Worm (Caenorhabditis elegans): ENCODE results near the gene gldi-10.

The gldi-10 gene

DNA sequence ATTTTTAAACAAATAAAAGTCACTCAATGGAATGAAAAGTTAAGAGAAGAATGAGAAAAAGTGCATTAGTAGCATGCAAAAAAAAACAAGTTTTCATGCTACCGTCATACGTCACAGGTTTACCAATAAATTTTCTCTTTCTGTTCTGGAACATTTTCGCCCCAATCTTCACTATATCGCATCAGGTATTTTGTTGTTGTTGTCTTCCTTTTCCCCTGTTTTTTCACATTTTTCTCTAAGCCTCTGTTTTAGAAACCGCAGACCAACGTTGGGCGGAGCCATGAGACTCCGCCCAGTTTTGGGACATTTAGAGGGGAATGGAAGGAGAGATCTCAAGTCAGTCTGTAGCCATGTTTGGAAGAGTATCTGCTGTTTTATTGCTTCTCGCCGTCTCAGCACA is 10.7 kb upstream of the gldi-10 start, which contains the start of gene msa-1:
Gene msa-1 (plus strand): TSS at position 301 of the 400 bp plus-strand sequence.
- TF ChIP-seq cnd-1 (tag; optimal IDR thresholded peaks at IDR 0.05) (no peak), nhr-12 (tag; optimal IDR thresholded peaks at IDR 0.05) (no peak), ceh-39 (tag; optimal IDR thresholded peaks at IDR 0.05) (no peak), pha-4 (tag; optimal IDR thresholded peaks at IDR 0.05) (no peak), snpc-4 (tag; optimal IDR thresholded peaks at IDR 0.05) (no peak), mab-5 (tag; optimal IDR thresholded peaks at IDR 0.05) (no peak), ceh-83 (GFP tag; optimal IDR thresholded peaks at IDR 0.05) (no peak), flh-1 (GFP tag; optimal IDR thresholded peaks at IDR 0.05) (no peak), nhr-2 (tag; optimal IDR thresholded peaks at IDR 0.05) (no peak), zip-8 (tag; optimal IDR thresholded peaks at IDR 0.05) (no peak), unc-39 (tag; optimal IDR thresholded peaks at IDR 0.05) (no peak), nhr-237 (tag; optimal IDR thresholded peaks at IDR 0.05) (no peak), ceh-43 (GFP tag; optimal IDR thresholded peaks at IDR 0.05) (no peak), bed-3 (GFP tag; optimal IDR thresholded peaks at IDR 0.05) (no peak), lsy-2 (tag; optimal IDR thresholded peaks at IDR 0.05) (no peak), ztf-11 (tag; optimal IDR thresholded peaks at IDR 0.05) (no peak), ces-1 (GFP tag; optimal IDR thresholded peaks at IDR 0.05) (no peak), elt-1 (tag; optimal IDR thresholded peaks at IDR 0.05; ENCODE audit: borderline replicate concordance, insufficient read depth) (no peak), nhr-76 (tag; optimal IDR thresholded peaks at IDR 0.05) (no peak)

DNA sequence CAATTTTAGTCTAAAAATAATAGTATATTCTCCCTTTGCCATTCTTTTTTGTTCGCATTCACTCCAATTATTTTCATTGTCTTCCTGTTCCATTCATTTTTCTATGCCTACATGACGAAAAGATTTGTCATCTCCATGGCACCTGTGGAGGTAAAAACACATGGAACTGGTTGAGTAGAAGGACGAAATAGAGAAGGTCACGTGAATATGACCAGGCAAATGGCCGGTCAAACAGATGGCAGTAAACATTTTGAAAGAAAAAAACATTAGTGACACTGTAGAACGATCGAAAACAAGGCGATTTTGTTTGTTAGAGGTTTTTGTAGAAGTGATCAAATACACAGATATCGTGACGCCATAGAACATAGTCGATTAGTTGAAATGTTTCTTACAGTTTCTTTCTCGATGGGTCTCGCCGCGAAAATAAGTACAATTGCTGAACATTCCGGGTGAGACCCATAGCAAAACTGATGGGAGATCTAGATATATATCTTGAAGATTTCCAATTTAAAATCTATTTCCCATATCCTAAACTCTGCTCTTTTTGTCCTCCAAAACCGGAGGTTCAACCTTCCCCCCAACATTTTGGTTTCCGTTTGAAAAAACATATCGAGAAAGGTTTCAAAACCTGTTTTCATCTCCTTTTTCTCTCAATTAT is 8.4 kb upstream of the gldi-10 start:
- no peak for TF ChIP-seq snpc-4 (tag; optimal IDR thresholded peaks at IDR 0.05)
- no peak for TF ChIP-seq lin-13 (tag; optimal IDR thresholded peaks at IDR 0.05)
- no peak for TF ChIP-seq nhr-12 (tag; optimal IDR thresholded peaks at IDR 0.05)

DNA sequence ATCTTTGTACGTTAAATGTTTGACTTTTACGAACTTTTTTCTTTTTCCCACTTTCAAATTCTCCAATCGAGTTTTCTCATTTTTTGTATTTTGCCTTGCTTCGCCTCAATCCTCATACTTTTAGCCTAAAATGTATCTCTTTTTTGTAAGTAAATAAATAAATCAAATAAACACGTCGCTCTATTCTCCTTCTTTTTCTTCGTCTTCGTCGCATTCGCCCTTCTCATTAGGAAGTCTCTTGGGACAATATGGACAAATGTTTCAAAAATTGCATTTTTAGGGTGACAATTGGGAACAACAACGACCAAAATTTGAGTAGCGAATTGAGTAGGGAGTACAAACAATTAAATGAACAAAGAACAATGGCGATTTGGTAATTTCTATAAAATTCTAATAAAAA is 7.0 kb upstream of the gldi-10 start:
- no peak for TF ChIP-seq M03D4.4 (tag; optimal IDR thresholded peaks at IDR 0.05)
- TF ChIP-seq hlh-1 (tag; optimal IDR thresholded peaks at IDR 0.05), result no peak
- TF ChIP-seq ces-1 (GFP tag; optimal IDR thresholded peaks at IDR 0.05), result peak; percentile 95
- no peak for TF ChIP-seq mls-2 (tag; optimal IDR thresholded peaks at IDR 0.05)

DNA sequence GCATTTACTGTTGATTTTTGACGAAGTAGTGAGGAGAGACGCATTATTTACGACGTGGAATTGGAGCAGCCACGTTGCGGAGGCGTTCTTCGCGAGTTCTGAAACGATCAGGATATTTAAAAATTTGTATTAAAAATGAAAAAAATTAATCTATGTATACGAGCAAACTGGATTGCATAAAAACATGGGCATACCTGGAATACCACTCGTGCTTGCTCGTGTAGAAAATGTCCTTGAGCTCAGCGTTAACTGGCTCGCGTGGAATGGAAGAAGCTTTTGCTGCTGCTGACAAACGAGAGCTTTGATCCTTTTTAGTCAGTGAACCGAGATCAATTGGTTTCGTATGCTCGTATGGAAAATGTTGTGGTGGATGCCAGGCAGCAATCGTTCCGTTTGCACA is 5.1 kb upstream of the gldi-10 start, which contains the start of gene lpl-1:
Gene lpl-1 (minus strand): TSS at position 101 of the 400 bp plus-strand sequence.
- TF ChIP-seq unc-39 (tag; optimal IDR thresholded peaks at IDR 0.05) (no peak), pha-4 (tag; optimal IDR thresholded peaks at IDR 0.05) (no peak)

DNA sequence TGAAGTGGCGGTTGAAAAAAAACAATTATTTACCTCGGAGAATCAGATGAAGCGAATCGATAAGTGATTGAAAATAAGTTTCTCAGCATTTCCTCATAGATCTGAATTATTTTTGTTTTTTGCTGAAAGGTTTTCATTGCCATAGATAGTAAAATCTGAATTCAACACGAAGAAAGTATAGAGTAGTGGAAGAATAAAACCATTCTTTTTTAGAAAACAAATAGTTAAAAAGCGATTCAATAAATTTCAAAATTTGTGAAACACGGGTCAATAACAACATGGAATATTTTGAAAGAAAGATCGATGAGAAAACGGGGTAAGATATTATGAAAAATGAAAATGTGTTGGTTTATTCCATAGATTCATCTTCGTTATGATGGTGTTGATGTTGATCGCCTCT is 4.7 kb upstream of the gldi-10 start, which contains the start of gene mrpl-42:
Gene mrpl-42 (minus strand): TSS at position 101 of the 400 bp plus-strand sequence.
- TF ChIP-seq drap-1 (GFP tag; optimal IDR thresholded peaks at IDR 0.05), result no peak
- TF ChIP-seq lin-32 (GFP tag; optimal IDR thresholded peaks at IDR 0.05), result no peak
- no peak for TF ChIP-seq ham-2 (GFP tag; optimal IDR thresholded peaks at IDR 0.05)
- TF ChIP-seq nhr-2 (tag; optimal IDR thresholded peaks at IDR 0.05), result no peak

DNA sequence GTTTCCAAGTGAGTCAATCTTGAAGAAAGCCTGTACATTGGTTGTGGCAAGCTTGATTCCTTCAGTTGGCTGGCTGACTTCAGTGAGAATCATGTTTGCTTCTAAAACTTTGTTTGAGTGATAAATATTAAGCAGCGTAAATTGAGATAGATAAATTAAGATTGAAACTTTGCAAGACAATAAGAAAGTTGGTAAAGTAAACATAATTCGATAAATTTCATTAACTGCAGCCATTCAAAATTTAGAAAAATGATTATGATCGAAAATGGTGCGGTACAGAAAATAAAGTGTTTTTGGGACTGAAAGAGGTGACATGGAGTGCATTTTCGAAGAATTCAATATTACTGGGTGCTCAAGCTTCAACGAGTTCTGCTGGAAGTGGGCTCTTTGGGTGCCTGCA is 3.5 kb upstream of the gldi-10 start, which contains the start of gene icln-1:
Gene icln-1 (minus strand): TSS at position 101 of the 400 bp plus-strand sequence.
- TF ChIP-seq unc-120 (tag; optimal IDR thresholded peaks at IDR 0.05; ENCODE audit: poor library complexity, severe bottlenecking), result no peak
- no peak for TF ChIP-seq mep-1 (tag; optimal IDR thresholded peaks at IDR 0.05)
- no peak for TF ChIP-seq lsy-2 (tag; optimal IDR thresholded peaks at IDR 0.05)
- no peak for TF ChIP-seq ceh-39 (tag; optimal IDR thresholded peaks at IDR 0.05)
- TF ChIP-seq tbx-8 (GFP tag; optimal IDR thresholded peaks at IDR 0.05), result no peak
- no peak for TF ChIP-seq nhr-2 (tag; optimal IDR thresholded peaks at IDR 0.05)
- no peak for TF ChIP-seq flh-1 (GFP tag; optimal IDR thresholded peaks at IDR 0.05)
- TF ChIP-seq pha-4 (tag; optimal IDR thresholded peaks at IDR 0.05), result no peak
- TF ChIP-seq ceh-83 (GFP tag; optimal IDR thresholded peaks at IDR 0.05), result no peak
- TF ChIP-seq nhr-12 (tag; optimal IDR thresholded peaks at IDR 0.05), result no peak
- TF ChIP-seq ces-1 (GFP tag; optimal IDR thresholded peaks at IDR 0.05), result no peak
